Fruit fly (Drosophila melanogaster): ENCODE measurements around the gene Sld5.
A peak's percentile ranks its signal among the peaks of the same experiment; 100 is the strongest.

Gene Sld5

dm6 chr3R:26041417-26042101 lies 14.8 kb downstream of the Sld5 start, which contains the start of gene gro:
Gene gro (plus strand): TSS chr3R:26041736.
- TF ChIP-seq rn (GFP tag; IDR thresholded peaks at IDR 0.05) (peak; percentile 70), gl (tag; optimal IDR thresholded peaks at IDR 0.05) (no peak), D1 (tag; optimal IDR thresholded peaks at IDR 0.05) (peak; percentile 57), fd96Ca (GFP tag; IDR thresholded peaks at IDR 0.05) (peak; percentile 47), CG4496 (GFP tag; IDR thresholded peaks at IDR 0.05) (peak; percentile 75), Ets98B (GFP tag; IDR thresholded peaks at IDR 0.05) (peak; percentile 55), CG14655 (GFP tag; optimal IDR thresholded peaks at IDR 0.05) (peak; percentile 36), Pif1A (GFP tag; optimal IDR thresholded peaks at IDR 0.05) (peak; percentile 66), CG8159 (tag; optimal IDR thresholded peaks at IDR 0.05) (peak; percentile 38), CG32121 (GFP tag; IDR thresholded peaks at IDR 0.05) (peak; percentile 51; the same call in 1 of the 2 replicates), Pif1B (GFP tag; optimal IDR thresholded peaks at IDR 0.05) (no peak), CG34367 (tag; optimal IDR thresholded peaks at IDR 0.05) (no peak), Snoo (tag; optimal IDR thresholded peaks at IDR 0.05) (peak; percentile 17), CG17806 (tag; optimal IDR thresholded peaks at IDR 0.05) (peak; percentile 51), CG13204 (GFP tag; optimal IDR thresholded peaks at IDR 0.05) (no peak), CG9948 (tag; optimal IDR thresholded peaks at IDR 0.05) (peak; percentile 40), CG10348 (GFP tag; IDR thresholded peaks at IDR 0.05) (no peak), CG12605 (GFP tag; IDR thresholded peaks at IDR 0.05) (no peak), CG15710 (tag; optimal IDR thresholded peaks at IDR 0.05) (peak; percentile 38), EcR (GFP tag; optimal IDR thresholded peaks at IDR 0.05) (no peak), CG8301 (tag; optimal IDR thresholded peaks at IDR 0.05) (peak; percentile 13)

DNA sequence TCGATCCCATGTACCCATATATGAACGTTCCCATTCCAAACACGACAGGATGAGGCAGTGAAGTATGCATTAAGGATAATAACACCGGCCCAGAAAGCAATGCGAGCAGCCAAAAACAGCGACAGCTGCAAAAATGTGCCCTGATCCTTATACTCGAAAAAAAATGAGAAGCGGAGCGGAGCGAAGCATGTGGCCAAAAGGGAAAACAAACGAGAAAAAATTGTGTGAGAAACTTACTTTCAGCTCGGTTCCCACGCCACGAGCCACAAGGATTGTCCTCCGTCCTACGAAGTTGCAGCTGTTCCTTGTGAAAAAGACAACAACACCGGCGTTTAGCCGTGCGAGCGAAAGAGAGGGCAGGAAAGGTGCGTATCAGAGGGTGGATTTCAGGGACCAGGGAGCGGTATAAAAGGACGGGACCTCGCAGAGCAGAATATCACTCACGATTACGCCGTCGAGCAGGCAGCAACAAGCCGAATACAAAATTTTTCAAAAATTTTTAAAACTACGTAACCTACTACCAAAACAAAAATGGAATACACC lies 16.5 kb downstream of the Sld5 start:
- TF ChIP-seq rn (GFP tag; IDR thresholded peaks at IDR 0.05), result no peak
- TF ChIP-seq CG34367 (tag; optimal IDR thresholded peaks at IDR 0.05), result no peak
- TF ChIP-seq CG4496 (GFP tag; IDR thresholded peaks at IDR 0.05), result no peak
- no peak for TF ChIP-seq EcR (GFP tag; optimal IDR thresholded peaks at IDR 0.05)
- no peak for TF ChIP-seq Ets98B (GFP tag; IDR thresholded peaks at IDR 0.05)
- no peak for TF ChIP-seq CG13204 (GFP tag; optimal IDR thresholded peaks at IDR 0.05)
- TF ChIP-seq D1 (tag; optimal IDR thresholded peaks at IDR 0.05), result no peak
- no peak for TF ChIP-seq Pif1A (GFP tag; optimal IDR thresholded peaks at IDR 0.05)
- no peak for TF ChIP-seq CG32121 (GFP tag; IDR thresholded peaks at IDR 0.05)
- no peak for TF ChIP-seq Snoo (tag; optimal IDR thresholded peaks at IDR 0.05)
- no peak for TF ChIP-seq CG15710 (tag; optimal IDR thresholded peaks at IDR 0.05)

DNA sequence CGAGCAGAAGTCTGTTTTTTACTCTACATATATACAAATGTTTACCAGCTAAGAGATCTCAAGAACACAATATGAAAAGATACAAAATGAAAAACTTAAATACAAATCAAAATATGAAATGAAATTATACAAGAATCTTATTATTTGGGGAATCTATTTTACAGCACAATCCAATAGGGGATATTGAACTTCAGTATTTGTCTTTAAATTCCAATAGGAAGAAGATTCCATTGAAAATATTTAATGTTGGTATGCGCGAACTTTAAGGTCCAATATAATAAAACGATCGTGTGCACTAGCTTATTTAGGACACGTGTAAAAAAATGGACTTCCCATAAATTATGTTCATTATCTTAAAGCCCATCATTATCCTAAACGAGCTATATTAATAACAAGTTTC lies 18.4 kb downstream of the Sld5 start:
- TF ChIP-seq Snoo (tag; optimal IDR thresholded peaks at IDR 0.05) (no peak), CG32121 (GFP tag; IDR thresholded peaks at IDR 0.05) (no peak), CG8301 (tag; optimal IDR thresholded peaks at IDR 0.05) (no peak), CG10348 (GFP tag; IDR thresholded peaks at IDR 0.05) (no peak), EcR (GFP tag; optimal IDR thresholded peaks at IDR 0.05) (no peak), gl (tag; optimal IDR thresholded peaks at IDR 0.05) (no peak), CG17806 (tag; optimal IDR thresholded peaks at IDR 0.05) (no peak), CG8159 (tag; optimal IDR thresholded peaks at IDR 0.05) (no peak), Pif1A (GFP tag; optimal IDR thresholded peaks at IDR 0.05) (no peak), CG15710 (tag; optimal IDR thresholded peaks at IDR 0.05) (no peak), CG12605 (GFP tag; IDR thresholded peaks at IDR 0.05) (no peak), Pif1B (GFP tag; optimal IDR thresholded peaks at IDR 0.05) (no peak), CG14655 (GFP tag; optimal IDR thresholded peaks at IDR 0.05) (no peak)

dm6 chr3R:26036153-26037144 lies 19.9 kb downstream of the Sld5 start:
- peak; percentile 96 for TF ChIP-seq CG8159 (tag; optimal IDR thresholded peaks at IDR 0.05)
- TF ChIP-seq CG32121 (GFP tag; IDR thresholded peaks at IDR 0.05), result peak; percentile 36; the same call in 1 of the 2 replicates
- TF ChIP-seq gl (tag; optimal IDR thresholded peaks at IDR 0.05), result peak; percentile 84
- peak; percentile 88 for TF ChIP-seq Snoo (tag; optimal IDR thresholded peaks at IDR 0.05)
- peak; percentile 92 for TF ChIP-seq CG8301 (tag; optimal IDR thresholded peaks at IDR 0.05)
- no peak for TF ChIP-seq CG10348 (GFP tag; IDR thresholded peaks at IDR 0.05)
- peak; percentile 14 for TF ChIP-seq EcR (GFP tag; optimal IDR thresholded peaks at IDR 0.05)
- peak; percentile 20; the same call in 1 of the 2 replicates for TF ChIP-seq Ets98B (GFP tag; IDR thresholded peaks at IDR 0.05)
- TF ChIP-seq Pif1A (GFP tag; optimal IDR thresholded peaks at IDR 0.05), result peak; percentile 91
- peak; percentile 78 for TF ChIP-seq CG13204 (GFP tag; optimal IDR thresholded peaks at IDR 0.05)
- TF ChIP-seq CG34367 (tag; optimal IDR thresholded peaks at IDR 0.05), result peak; percentile 87
- peak; percentile 91 for TF ChIP-seq CG14655 (GFP tag; optimal IDR thresholded peaks at IDR 0.05)
- peak; percentile 90 for TF ChIP-seq D1 (tag; optimal IDR thresholded peaks at IDR 0.05)
- peak; percentile 90 for TF ChIP-seq CG9948 (tag; optimal IDR thresholded peaks at IDR 0.05)
- TF ChIP-seq CG12605 (GFP tag; IDR thresholded peaks at IDR 0.05), result peak; percentile 53
- TF ChIP-seq fd96Ca (GFP tag; IDR thresholded peaks at IDR 0.05), result no peak
- TF ChIP-seq Pif1B (GFP tag; optimal IDR thresholded peaks at IDR 0.05), result peak; percentile 90
- TF ChIP-seq CG15710 (tag; optimal IDR thresholded peaks at IDR 0.05), result peak; percentile 95
- TF ChIP-seq CG17806 (tag; optimal IDR thresholded peaks at IDR 0.05), result peak; percentile 91
- TF ChIP-seq rn (GFP tag; IDR thresholded peaks at IDR 0.05), result 0 out of 2 replicates have a peak, but pooled peaks have one; percentile 28
- peak; percentile 89 for TF ChIP-seq CG4496 (GFP tag; IDR thresholded peaks at IDR 0.05)

- TF ChIP-seq Ets98B (GFP tag; IDR thresholded peaks at IDR 0.05) (no peak), CG17806 (tag; optimal IDR thresholded peaks at IDR 0.05) (no peak), CG34367 (tag; optimal IDR thresholded peaks at IDR 0.05) (no peak), CG15710 (tag; optimal IDR thresholded peaks at IDR 0.05) (no peak), CG14655 (GFP tag; optimal IDR thresholded peaks at IDR 0.05) (no peak), CG8159 (tag; optimal IDR thresholded peaks at IDR 0.05) (no peak), CG4496 (GFP tag; IDR thresholded peaks at IDR 0.05) (no peak)
These were observed 21.0 kb downstream of the Sld5 start for dm6 chr3R:26035369-26035656.

All from whole organism, pupa.